Worm (Caenorhabditis elegans) whole organism, young adult: ENCODE results near the gene F46F5.13.

ENCODE experiments used
- aptf-2 ChIP-seq: fragments of 200-800 bp; sonication (Bioruptor generic); conservative IDR thresholded peaks from 2 replicates; pipeline ENCODE4 v1.3.6; 2022; ENCODE audit warnings: missing genetic modification reagents, missing genetic modification characterization, missing compliant biosample characterization
- atf-7 ChIP-seq: sonication (generic microtip); optimal IDR thresholded peaks from 2 replicates; lab custom pipeline; 2017; ENCODE audit warnings: mild to moderate bottlenecking, missing genetic modification characterization, missing compliant biosample characterization
- madf-6 ChIP-seq: fragments of 200-800 bp; sonication (Bioruptor generic); IDR thresholded peaks from 2 replicates; pipeline ENCODE4 v1.3.6; 2022; ENCODE audit warnings: missing genetic modification reagents, missing genetic modification characterization, missing compliant biosample characterization

DNA sequence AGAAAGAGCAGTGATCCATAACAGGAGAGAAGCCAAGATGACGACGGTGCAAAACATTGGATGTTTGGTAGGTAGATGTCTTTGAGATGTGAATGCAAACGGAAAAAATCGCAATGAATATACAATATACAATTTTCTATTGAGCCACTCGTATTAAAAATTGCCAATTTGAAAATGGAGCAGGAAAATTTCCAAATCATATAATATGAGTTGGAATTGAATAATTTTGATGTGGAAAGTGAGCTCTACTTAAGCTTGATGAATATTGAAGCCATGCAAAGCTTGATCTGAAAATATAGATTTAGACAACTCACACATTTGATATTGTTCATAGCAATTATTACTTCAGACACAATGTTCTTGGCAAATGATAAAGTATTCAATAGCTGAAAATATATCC, 35.3 kb downstream of the F46F5.13 start, which contains the start of gene F28A10.8:
- TF ChIP-seq atf-7 (tag; lab: Kevin White, UChicago): no peak
- no peak for TF ChIP-seq aptf-2
- no peak for TF ChIP-seq madf-6 (GFP tag; lab: Robert Waterston, UW)
